Worm (Caenorhabditis elegans): Measurements from ENCODE around the gene T21E8.4.
A peak's percentile ranks its signal among the peaks of the same experiment; 100 is the strongest.

DNA sequence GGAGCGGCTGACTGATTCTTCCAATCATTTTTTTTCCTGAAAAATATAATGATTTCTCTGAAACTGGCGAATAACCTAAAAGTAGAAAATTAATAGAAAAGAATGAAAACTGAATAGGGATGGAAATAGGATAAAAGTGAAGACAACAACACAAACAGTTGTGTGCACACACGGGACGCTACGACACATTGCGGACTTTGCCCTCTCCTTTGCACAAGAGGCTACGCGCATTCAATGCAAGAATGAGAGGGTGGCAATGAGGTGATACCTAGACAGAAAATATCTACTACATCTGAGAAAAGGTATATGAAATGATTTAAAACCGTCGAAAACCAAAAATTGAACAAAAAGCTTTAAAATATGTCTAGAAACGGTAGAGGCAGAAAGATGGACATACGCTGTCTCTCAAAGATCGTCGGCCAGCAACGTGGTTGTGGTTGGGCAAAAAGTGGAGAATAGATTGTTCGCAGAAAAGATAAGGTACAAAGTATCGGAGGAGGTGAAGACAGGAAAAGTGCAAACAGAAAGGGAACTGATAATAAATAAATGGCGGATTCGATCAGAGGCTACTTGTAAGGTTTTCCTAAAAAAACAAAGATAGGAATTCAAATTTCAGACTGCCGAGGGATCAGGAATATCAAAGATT is 19.6 kb downstream of the T21E8.4 start, which contains the start of gene suca-1:
- TF ChIP-seq K02D7.2 (tag; optimal IDR thresholded peaks at IDR 0.05) (peak; percentile 11), ttx-3 (tag; optimal IDR thresholded peaks at IDR 0.05) (no peak)

All from whole organism, late embryonic.